Fruit fly (Drosophila melanogaster) whole organism, embryonic: ENCODE results near the gene CG46317.

Experiments
- Asciz ChIP-seq: fragments of 200-800 bp; sonication (Bioruptor generic); optimal IDR thresholded peaks from 2 replicates; lab custom pipeline; 2017; ENCODE audit warnings: missing biosample characterization, mild to moderate bottlenecking, missing genetic modification characterization, missing genetic modification reagents
- Atf6 ChIP-seq: fragments of 200-800 bp; sonication (Bioruptor generic); IDR thresholded peaks from 2 replicates; pipeline ENCODE4 v1.3.6; 2022; ENCODE audit warnings: missing biosample characterization, missing genetic modification characterization
- Awh ChIP-seq: fragments of 200-800 bp; sonication (Bioruptor generic); IDR thresholded peaks from 2 replicates; pipeline ENCODE4, ENCODE4 v1.3.6; 2022; ENCODE audit warnings: missing biosample characterization, missing genetic modification characterization
- CG10431 ChIP-seq: fragments of 200-800 bp; sonication (Bioruptor generic); optimal IDR thresholded peaks from 3 replicates; lab custom pipeline; 2018; ENCODE audit warnings: missing biosample characterization, mild to moderate bottlenecking, missing genetic modification characterization
- CG11560 ChIP-seq: fragments of 200-800 bp; sonication (Bioruptor generic); IDR thresholded peaks from 3 replicates; pipeline ENCODE4 v1.3.6; 2022; ENCODE audit warnings: missing biosample characterization, missing genetic modification characterization
- CG12236 ChIP-seq: fragments of 200-800 bp; sonication (Bioruptor generic); optimal IDR thresholded peaks from 2 replicates; lab custom pipeline; 2016; ENCODE audit warnings: missing biosample characterization, missing genetic modification characterization
- CG1233 ChIP-seq: fragments of 200-800 bp; sonication (Bioruptor generic); optimal IDR thresholded peaks from 4 replicates; lab custom pipeline; 2018; ENCODE audit warnings: missing biosample characterization, mild to moderate bottlenecking, missing genetic modification characterization
- CG12659 ChIP-seq: fragments of 200-800 bp; sonication (Bioruptor generic); optimal IDR thresholded peaks from 3 replicates; lab custom pipeline; 2017; ENCODE audit warnings: mild to moderate bottlenecking, missing biosample characterization, missing genetic modification reagents, missing genetic modification characterization
- CG13296 ChIP-seq: fragments of 200-800 bp; sonication (Bioruptor generic); optimal IDR thresholded peaks from 3 replicates; lab custom pipeline; 2018; ENCODE audit warnings: missing biosample characterization, mild to moderate bottlenecking, missing genetic modification characterization
- CG14965 ChIP-seq: fragments of 200-800 bp; sonication (Bioruptor generic); optimal IDR thresholded peaks from 2 replicates; lab custom pipeline; 2016; ENCODE audit warnings: missing biosample characterization, missing genetic modification characterization, borderline replicate concordance
- CG1529 ChIP-seq: fragments of 200-800 bp; sonication (Bioruptor generic); optimal IDR thresholded peaks from 3 replicates; lab custom pipeline; 2018; ENCODE audit warnings: missing biosample characterization, missing genetic modification characterization
- CG15479 ChIP-seq: fragments of 200-800 bp; sonication (Bioruptor generic); optimal IDR thresholded peaks from 3 replicates; lab custom pipeline; 2019; ENCODE audit warnings: missing biosample characterization, mild to moderate bottlenecking, missing genetic modification characterization, moderate library complexity
- CG18476 ChIP-seq: fragments of 200-800 bp; sonication (Bioruptor generic); optimal IDR thresholded peaks from 2 replicates; lab custom pipeline; 2016; ENCODE audit warnings: missing biosample characterization, mild to moderate bottlenecking, missing genetic modification characterization
- CG2116 ChIP-seq: fragments of 200-800 bp; sonication (Bioruptor generic); optimal IDR thresholded peaks from 3 replicates; lab custom pipeline; 2018; ENCODE audit warnings: missing biosample characterization, mild to moderate bottlenecking, missing genetic modification characterization
- CG2129 ChIP-seq: fragments of 200-800 bp; sonication (Bioruptor generic); IDR thresholded peaks from 2 replicates; pipeline ENCODE4 v1.3.6; 2022; ENCODE audit warnings: missing biosample characterization, missing genetic modification characterization; ENCODE audit not compliant: partially characterized antibody
- CG3163 ChIP-seq: fragments of 200-800 bp; sonication (Bioruptor generic); optimal IDR thresholded peaks from 3 replicates; lab custom pipeline; 2016; ENCODE audit warnings: missing biosample characterization, missing genetic modification characterization
- CG3407 ChIP-seq: fragments of 200-800 bp; sonication (Bioruptor generic); optimal IDR thresholded peaks from 2 replicates; lab custom pipeline; 2018; ENCODE audit warnings: missing biosample characterization, mild to moderate bottlenecking, missing genetic modification characterization
- CG34376 ChIP-seq: fragments of 200-800 bp; sonication (Bioruptor generic); optimal IDR thresholded peaks from 2 replicates; lab custom pipeline; 2018; ENCODE audit warnings: missing biosample characterization, mild to moderate bottlenecking, missing genetic modification characterization
- CG7987 ChIP-seq: fragments of 200-800 bp; sonication (Bioruptor generic); optimal IDR thresholded peaks from 2 replicates; lab custom pipeline; 2018; ENCODE audit warnings: missing biosample characterization, mild to moderate bottlenecking, missing genetic modification characterization, moderate library complexity
- Deaf1 ChIP-seq: fragments of 200-800 bp; optimal IDR thresholded peaks from 3 replicates; lab custom pipeline; 2019; ENCODE audit warnings: missing biosample characterization, mild to moderate bottlenecking, missing genetic modification characterization, moderate library complexity
- H15 ChIP-seq: fragments of 200-800 bp; sonication (Bioruptor generic); IDR thresholded peaks from 3 replicates; pipeline ENCODE4 v1.3.6; 2022; ENCODE audit warnings: missing biosample characterization, missing genetic modification characterization
- Myb ChIP-seq: fragments of 200-800 bp; sonication (Bioruptor generic); optimal IDR thresholded peaks from 2 replicates; lab custom pipeline; 2016; ENCODE audit warnings: missing biosample characterization, missing genetic modification characterization
- Nf-YB ChIP-seq: fragments of 200-800 bp; sonication (Bioruptor generic); optimal IDR thresholded peaks from 3 replicates; lab custom pipeline; 2019; ENCODE audit warnings: missing biosample characterization, mild to moderate bottlenecking, missing genetic modification characterization, moderate library complexity
- Oli ChIP-seq: fragments of 200-800 bp; sonication (Bioruptor generic); optimal IDR thresholded peaks from 2 replicates; lab custom pipeline; 2018; ENCODE audit warnings: missing biosample characterization, mild to moderate bottlenecking, missing genetic modification characterization, moderate library complexity
- Ravus ChIP-seq: fragments of 200-800 bp; sonication (Bioruptor generic); IDR thresholded peaks from 2 replicates; pipeline ENCODE4 v1.3.6; 2022; ENCODE audit warnings: missing biosample characterization, missing genetic modification characterization
- Sox100B ChIP-seq: fragments of 200-800 bp; sonication (Bioruptor generic); optimal IDR thresholded peaks from 3 replicates; lab custom pipeline; 2018; ENCODE audit warnings: missing biosample characterization, mild to moderate bottlenecking, missing genetic modification characterization
- Spps ChIP-seq: fragments of 200-800 bp; sonication (Bioruptor generic); optimal IDR thresholded peaks from 2 replicates; lab custom pipeline; 2018; ENCODE audit warnings: missing biosample characterization, mild to moderate bottlenecking, missing genetic modification characterization
- TFAM ChIP-seq: fragments of 200-800 bp; sonication (Bioruptor generic); optimal IDR thresholded peaks from 2 replicates; lab custom pipeline; 2017; ENCODE audit warnings: missing biosample characterization, missing genetic modification characterization, inconsistent platforms
- Trl ChIP-seq, 3 experiments: fragments of >200 bp in 2 of 3; fragments of 200-800 bp in 1 of 3; sonication (Bioruptor generic) in 1 of 3; optimal IDR thresholded peaks; 2 replicates in 1 of 3; 3 replicates in 2 of 3; lab custom pipeline; 2016 to 2017; ENCODE audit warnings: missing biosample characterization in 1 of 3, missing genetic modification characterization in 1 of 3
- Vsx1 ChIP-seq: fragments of 200-800 bp; sonication (Bioruptor generic); optimal IDR thresholded peaks from 2 replicates; lab custom pipeline; 2017; ENCODE audit warnings: missing biosample characterization, mild to moderate bottlenecking, missing genetic modification characterization, missing genetic modification reagents
- ato ChIP-seq: fragments of 200-800 bp; sonication (Bioruptor generic); IDR thresholded peaks from 2 replicates; pipeline ENCODE4 v1.3.6; 2022; ENCODE audit warnings: missing biosample characterization, missing genetic modification characterization; ENCODE audit not compliant: partially characterized antibody
- cas ChIP-seq: fragments of 200-800 bp; sonication (Bioruptor generic); IDR thresholded peaks from 2 replicates; pipeline ENCODE4 v1.3.6; 2022; ENCODE audit warnings: missing biosample characterization, missing genetic modification characterization
- crc ChIP-seq: fragments of 200-800 bp; sonication (Bioruptor generic); optimal IDR thresholded peaks from 2 replicates; lab custom pipeline; 2016; ENCODE audit warnings: missing biosample characterization, missing genetic modification characterization
- croc ChIP-seq: fragments of 200-800 bp; sonication (Bioruptor generic); conservative IDR thresholded peaks from 3 replicates; pipeline ENCODE4 v1.3.6; 2022; ENCODE audit warnings: missing biosample characterization, missing genetic modification characterization
- eyg ChIP-seq: fragments of 200-800 bp; sonication (Bioruptor generic); optimal IDR thresholded peaks from 3 replicates; lab custom pipeline; 2016; ENCODE audit warnings: missing biosample characterization, missing genetic modification characterization
- gfzf ChIP-seq: fragments of 200-800 bp; sonication (Bioruptor generic); optimal IDR thresholded peaks from 2 replicates; lab custom pipeline; 2016; ENCODE audit warnings: missing biosample characterization, mild to moderate bottlenecking, missing genetic modification characterization, moderate library complexity
- gsb-n ChIP-seq: fragments of 200-800 bp; sonication (Bioruptor generic); optimal IDR thresholded peaks from 3 replicates; lab custom pipeline; 2018; ENCODE audit warnings: missing biosample characterization, mild to moderate bottlenecking, missing genetic modification characterization
- h ChIP-seq: fragments of >200 bp; optimal IDR thresholded peaks from 2 replicates; lab custom pipeline; 2017
- ham ChIP-seq: fragments of 200-800 bp; sonication (Bioruptor generic); IDR thresholded peaks from 2 replicates; pipeline ENCODE4 v1.3.6; 2022; ENCODE audit warnings: missing biosample characterization, missing genetic modification characterization
- klu ChIP-seq: fragments of 200-800 bp; sonication (Bioruptor generic); IDR thresholded peaks from 2 replicates; pipeline ENCODE4 v1.3.6; 2022; ENCODE audit warnings: missing biosample characterization, missing genetic modification characterization
- odd ChIP-seq: fragments of 200-800 bp; sonication (Bioruptor generic); optimal IDR thresholded peaks from 2 replicates; lab custom pipeline; 2017; ENCODE audit warnings: missing biosample characterization, mild to moderate bottlenecking, missing genetic modification characterization
- peb ChIP-seq: fragments of 200-800 bp; sonication (Bioruptor generic); IDR thresholded peaks from 2 replicates; pipeline ENCODE4 v1.3.6; 2022; ENCODE audit warnings: missing biosample characterization, missing genetic modification characterization
- pzg ChIP-seq: fragments of 200-800 bp; sonication (Bioruptor generic); optimal IDR thresholded peaks from 3 replicates; lab custom pipeline; 2018; ENCODE audit warnings: missing biosample characterization, mild to moderate bottlenecking, missing genetic modification characterization, moderate library complexity
- sisA ChIP-seq: fragments of 200-800 bp; sonication (Bioruptor generic); IDR thresholded peaks from 2 replicates; pipeline ENCODE4 v1.3.6; 2022; ENCODE audit warnings: missing biosample characterization, missing genetic modification characterization
- tgo ChIP-seq: fragments of 200-800 bp; sonication (Bioruptor generic); IDR thresholded peaks from 3 replicates; pipeline ENCODE4 v1.3.6; 2022; ENCODE audit warnings: missing biosample characterization, missing genetic modification characterization
- tup ChIP-seq: fragments of 200-800 bp; sonication (Bioruptor generic); optimal IDR thresholded peaks from 2 replicates; lab custom pipeline; 2016; ENCODE audit warnings: missing biosample characterization, mild to moderate bottlenecking, missing genetic modification characterization, moderate library complexity
- wek ChIP-seq: fragments of 200-800 bp; sonication (Bioruptor generic); optimal IDR thresholded peaks from 3 replicates; lab custom pipeline; 2018; ENCODE audit warnings: missing biosample characterization, mild to moderate bottlenecking, missing genetic modification characterization, moderate library complexity
- zen2 ChIP-seq: fragments of 200-800 bp; sonication (Bioruptor generic); IDR thresholded peaks from 3 replicates; pipeline ENCODE4 v1.3.6; 2022; ENCODE audit warnings: missing biosample characterization, missing genetic modification characterization; ENCODE audit not compliant: partially characterized antibody
- zfh2 ChIP-seq: fragments of 200-800 bp; sonication (Bioruptor generic); optimal IDR thresholded peaks from 2 replicates; lab custom pipeline; 2016; ENCODE audit warnings: missing biosample characterization, missing genetic modification characterization

Gene CG46317

DNA sequence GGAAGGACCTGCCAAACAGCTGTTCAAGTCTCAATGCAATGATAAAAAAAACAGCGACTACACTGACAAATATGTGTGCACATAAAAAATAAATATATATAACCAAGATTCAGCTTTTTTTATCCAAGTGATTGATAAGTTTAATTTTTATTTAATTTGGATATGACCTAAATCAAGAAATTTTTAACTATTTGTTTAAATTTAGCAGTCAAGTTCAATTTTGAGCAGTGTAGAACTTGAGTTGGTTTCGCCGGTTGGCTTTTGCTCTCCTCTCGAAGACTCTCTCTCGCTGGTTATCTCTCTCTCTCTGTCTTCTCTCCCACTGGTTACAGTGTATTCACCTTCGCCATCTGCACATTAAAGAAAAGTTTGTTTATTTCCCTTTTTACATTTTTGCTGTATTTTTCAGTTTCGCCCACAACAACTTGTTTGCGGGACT lies 43.0 kb upstream of the CG46317 start (continued):
- TF ChIP-seq gfzf (GFP tag; lab: Kevin White, UChicago) (no peak), Oli (tag; lab: Kevin White, UChicago) (peak; percentile 88), CG12236 (GFP tag; lab: Kevin White, UChicago) (peak; percentile 27), CG2129 (GFP tag; lab: Robert Waterston, UW) (no peak), tup (GFP tag; lab: Kevin White, UChicago) (peak; percentile 44), crc (GFP tag; lab: Kevin White, UChicago) (peak; percentile 69), eyg (GFP tag; lab: Kevin White, UChicago) (peak; percentile 10), Atf6 (GFP tag; lab: Robert Waterston, UW) (peak; percentile 89), cas (peak; percentile 52; the same call in 1 of the 2 replicates), CG34376 (GFP tag; lab: Kevin White, UChicago) (peak; percentile 50), Spps (tag; lab: Kevin White, UChicago) (peak; percentile 81), CG11560 (tag; lab: Robert Waterston, UW) (peak; percentile 60; the same call in 2 of the 3 replicates), Awh (GFP tag; lab: Robert Waterston, UW) (peak; percentile 84), ato (GFP tag; lab: Robert Waterston, UW) (no peak), Ravus (GFP tag; lab: Robert Waterston, UW) (peak; percentile 64), CG15479 (GFP tag; lab: Kevin White, UChicago) (no peak), zen2 (GFP tag; lab: Robert Waterston, UW) (no peak), klu (GFP tag; lab: Robert Waterston, UW) (peak; percentile 66; the same call in 1 of the 2 replicates), odd (GFP tag; lab: Kevin White, UChicago) (peak; percentile 80), CG14965 (GFP tag; lab: Kevin White, UChicago) (no peak), gsb-n (tag; lab: Kevin White, UChicago) (peak; percentile 89), Vsx1 (GFP tag; lab: Kevin White, UChicago) (peak; percentile 58), CG1529 (peak; percentile 64), CG13296 (GFP tag; lab: Kevin White, UChicago) (peak; percentile 84), h (lab: Kevin White, UChicago) (no peak), sisA (GFP tag; lab: Robert Waterston, UW) (peak; percentile 87), CG1233 (GFP tag; lab: Kevin White, UChicago) (peak; percentile 83), Nf-YB (GFP tag; lab: Kevin White, UChicago) (peak; percentile 72), H15 (GFP tag; lab: Robert Waterston, UW) (peak; percentile 77), TFAM (GFP tag; lab: Kevin White, UChicago) (no peak), Asciz (GFP tag; lab: Kevin White, UChicago) (peak; percentile 87), CG12659 (GFP tag; lab: Kevin White, UChicago) (peak; percentile 89), CG3163 (GFP tag; lab: Kevin White, UChicago) (no peak), ham (GFP tag; lab: Robert Waterston, UW) (peak; percentile 46; the same call in 1 of the 2 replicates), Myb (GFP tag; lab: Kevin White, UChicago) (peak; percentile 48), Trl (optimal IDR thresholded peaks at IDR 0.05; lab: Kevin White, UChicago) (peak; percentile 70 to 76), Trl (GFP tag; optimal IDR thresholded peaks at IDR 0.05; lab: Kevin White, UChicago) (peak; percentile 37), zfh2 (GFP tag; lab: Kevin White, UChicago) (peak; percentile 39), Deaf1 (tag; lab: Kevin White, UChicago) (peak; percentile 67), wek (peak; percentile 16), CG10431 (no peak), CG18476 (GFP tag; lab: Kevin White, UChicago) (peak; percentile 79), CG7987 (GFP tag; lab: Kevin White, UChicago) (peak; percentile 27), croc (GFP tag; lab: Robert Waterston, UW) (peak; percentile 66), pzg (GFP tag; lab: Kevin White, UChicago) (no peak), CG2116 (GFP tag; lab: Kevin White, UChicago) (peak; percentile 40), Sox100B (GFP tag; lab: Kevin White, UChicago) (peak; percentile 89), peb (peak; percentile 66), tgo (peak; percentile 89), CG3407 (peak; percentile 80)
